Worm (Caenorhabditis elegans) whole organism, mixed stage, embryonic: ENCODE results near the gene str-3.

Source experiments
- M03D4.4 ChIP-seq: sonication (generic microtip); optimal IDR thresholded peaks from 2 replicates; lab custom pipeline; 2017; ENCODE audit warnings: mild to moderate bottlenecking, missing genetic modification characterization, missing compliant biosample characterization
- bed-3 ChIP-seq: fragments of 200-800 bp; sonication (Bioruptor generic); optimal IDR thresholded peaks from 3 replicates; lab custom pipeline; 2018; ENCODE audit warnings: mild to moderate bottlenecking, missing genetic modification characterization, moderate library complexity, missing compliant biosample characterization
- blmp-1 ChIP-seq: fragments of 150-350 bp; optimal IDR thresholded peaks from 2 replicates; lab custom pipeline; 2014; ENCODE audit warnings: missing biosample characterization, missing genetic modification characterization
- ceh-39 ChIP-seq: fragments of 150-350 bp; optimal IDR thresholded peaks from 2 replicates; lab custom pipeline; 2014; ENCODE audit warnings: missing biosample characterization, missing genetic modification characterization
- ceh-43 ChIP-seq: fragments of 200-800 bp; sonication (Bioruptor generic); optimal IDR thresholded peaks from 2 replicates; lab custom pipeline; 2018; ENCODE audit warnings: mild to moderate bottlenecking, missing genetic modification characterization, moderate library complexity, missing compliant biosample characterization
- cnd-1 ChIP-seq: fragments of 200-800 bp; sonication (Bioruptor generic); optimal IDR thresholded peaks from 2 replicates; lab custom pipeline; 2018; ENCODE audit warnings: mild to moderate bottlenecking, missing genetic modification characterization, missing compliant biosample characterization
- drap-1 ChIP-seq: fragments of 200-800 bp; sonication (Bioruptor generic); optimal IDR thresholded peaks from 3 replicates; lab custom pipeline; 2018; ENCODE audit warnings: mild to moderate bottlenecking, missing genetic modification characterization, missing compliant biosample characterization
- elt-1 ChIP-seq: sonication (generic microtip); optimal IDR thresholded peaks from 2 replicates; lab custom pipeline; 2017; ENCODE audit warnings: missing genetic modification characterization, mild to moderate bottlenecking, missing compliant biosample characterization, antibody characterized with exemption, moderate library complexity, borderline replicate concordance; ENCODE audit not compliant: insufficient read depth
- elt-3 ChIP-seq: fragments of 150-350 bp; optimal IDR thresholded peaks from 2 replicates; lab custom pipeline; 2014; ENCODE audit warnings: missing biosample characterization, missing genetic modification characterization
- flh-1 ChIP-seq: fragments of 200-800 bp; sonication (Bioruptor generic); optimal IDR thresholded peaks from 2 replicates; lab custom pipeline; 2018; ENCODE audit warnings: mild to moderate bottlenecking, missing genetic modification characterization, moderate library complexity, missing compliant biosample characterization
- ham-2 ChIP-seq: fragments of 200-800 bp; sonication (Bioruptor generic); optimal IDR thresholded peaks from 2 replicates; lab custom pipeline; 2018; ENCODE audit warnings: mild to moderate bottlenecking, missing genetic modification characterization, missing compliant biosample characterization
- hlh-1 ChIP-seq: fragments of 150-350 bp; optimal IDR thresholded peaks from 2 replicates; lab custom pipeline; 2014; ENCODE audit warnings: missing biosample characterization, missing genetic modification reagents, missing genetic modification characterization
- lin-13 ChIP-seq: fragments of 150-350 bp; optimal IDR thresholded peaks from 2 replicates; lab custom pipeline; 2014; ENCODE audit warnings: missing biosample characterization, missing genetic modification characterization
- lin-32 ChIP-seq: fragments of 200-800 bp; sonication (Bioruptor generic); optimal IDR thresholded peaks from 2 replicates; lab custom pipeline; 2018; ENCODE audit warnings: mild to moderate bottlenecking, missing genetic modification characterization, missing compliant biosample characterization
- lsy-2 ChIP-seq: fragments of 150-350 bp; optimal IDR thresholded peaks from 2 replicates; lab custom pipeline; 2014; ENCODE audit warnings: missing biosample characterization, missing genetic modification characterization
- mab-5 ChIP-seq: fragments of 150-350 bp; optimal IDR thresholded peaks from 2 replicates; lab custom pipeline; 2014; ENCODE audit warnings: missing biosample characterization, missing genetic modification characterization
- mep-1 ChIP-seq: fragments of 150-350 bp; optimal IDR thresholded peaks from 2 replicates; lab custom pipeline; 2017; ENCODE audit warnings: missing biosample characterization, missing genetic modification reagents, missing genetic modification characterization, inconsistent platforms
- mls-2 ChIP-seq: sonication (generic microtip); optimal IDR thresholded peaks from 2 replicates; lab custom pipeline; 2016; ENCODE audit warnings: mild to moderate bottlenecking, missing genetic modification characterization, moderate library complexity, missing compliant biosample characterization
- nhr-12 ChIP-seq: fragments of 150-350 bp; optimal IDR thresholded peaks from 2 replicates; lab custom pipeline; 2014; ENCODE audit warnings: missing biosample characterization, missing genetic modification characterization
- nhr-2 ChIP-seq: fragments of 150-350 bp; optimal IDR thresholded peaks from 2 replicates; lab custom pipeline; 2014; ENCODE audit warnings: missing biosample characterization, missing genetic modification characterization
- nhr-237 ChIP-seq: fragments of 150-350 bp; optimal IDR thresholded peaks from 2 replicates; lab custom pipeline; 2014; ENCODE audit warnings: missing biosample characterization, missing genetic modification characterization
- nhr-28 ChIP-seq: fragments of 150-350 bp; optimal IDR thresholded peaks from 2 replicates; lab custom pipeline; 2014; ENCODE audit warnings: missing biosample characterization, missing genetic modification characterization
- nhr-76 ChIP-seq: sonication (generic microtip); optimal IDR thresholded peaks from 2 replicates; lab custom pipeline; 2017; ENCODE audit warnings: missing biosample characterization, missing genetic modification characterization
- pha-4 ChIP-seq: fragments of 150-350 bp; optimal IDR thresholded peaks from 2 replicates; lab custom pipeline; 2018; ENCODE audit warnings: missing biosample characterization, missing genetic modification reagents, missing genetic modification characterization
- sem-2 ChIP-seq: fragments of 200-800 bp; sonication (Bioruptor generic); optimal IDR thresholded peaks from 2 replicates; lab custom pipeline; 2018; ENCODE audit warnings: mild to moderate bottlenecking, missing genetic modification characterization, missing compliant biosample characterization
- snpc-4 ChIP-seq: fragments of 150-350 bp; optimal IDR thresholded peaks from 2 replicates; lab custom pipeline; 2014; ENCODE audit warnings: missing biosample characterization, missing genetic modification characterization
- sptf-1 ChIP-seq: sonication (generic microtip); optimal IDR thresholded peaks from 2 replicates; lab custom pipeline; 2017; ENCODE audit warnings: mild to moderate bottlenecking, missing genetic modification characterization, moderate library complexity, missing compliant biosample characterization
- tbx-8 ChIP-seq: fragments of 200-800 bp; sonication (Bioruptor generic); optimal IDR thresholded peaks from 2 replicates; lab custom pipeline; 2018; ENCODE audit warnings: mild to moderate bottlenecking, missing genetic modification characterization, moderate library complexity, missing compliant biosample characterization
- unc-120 ChIP-seq: sonication (generic microtip); optimal IDR thresholded peaks from 2 replicates; lab custom pipeline; 2017; ENCODE audit warnings: missing genetic modification characterization, missing compliant biosample characterization; ENCODE audit not compliant: poor library complexity, severe bottlenecking
- unc-39 ChIP-seq: fragments of 150-350 bp; optimal IDR thresholded peaks from 2 replicates; lab custom pipeline; 2014; ENCODE audit warnings: missing biosample characterization, missing genetic modification characterization
- unc-62 ChIP-seq: fragments of 150-350 bp; optimal IDR thresholded peaks from 2 replicates; lab custom pipeline; 2014; ENCODE audit warnings: missing biosample characterization, missing genetic modification reagents, missing genetic modification characterization
- zip-8 ChIP-seq: fragments of 150-350 bp; optimal IDR thresholded peaks from 2 replicates; lab custom pipeline; 2014; ENCODE audit warnings: missing biosample characterization, missing genetic modification characterization
- ztf-11 ChIP-seq: fragments of 150-350 bp; optimal IDR thresholded peaks from 2 replicates; lab custom pipeline; 2014; ENCODE audit warnings: missing biosample characterization, missing genetic modification characterization

The str-3 gene

ce11 chrIV:11105724-11106123 lies 5.6 kb upstream of the str-3 start, which contains the start of gene srlf-24:
Gene srlf-24 (minus strand): TSS chrIV:11105824.
- TF ChIP-seq drap-1 (GFP tag; lab: Kevin White, UChicago) (no peak), pha-4 (tag; lab: Kevin White, UChicago) (no peak), blmp-1 (tag; lab: Kevin White, UChicago) (no peak), ceh-39 (no peak), ceh-43 (GFP tag; lab: Kevin White, UChicago) (no peak), cnd-1 (tag; lab: Kevin White, UChicago) (no peak), ztf-11 (tag; lab: Kevin White, UChicago) (no peak), elt-1 (no peak), nhr-237 (tag; lab: Kevin White, UChicago) (no peak), lin-32 (GFP tag; lab: Kevin White, UChicago) (no peak), sptf-1 (tag; lab: Kevin White, UChicago) (no peak), tbx-8 (GFP tag; lab: Kevin White, UChicago) (no peak), M03D4.4 (tag; lab: Kevin White, UChicago) (no peak), sem-2 (GFP tag; lab: Kevin White, UChicago) (no peak), mep-1 (no peak), mls-2 (no peak), lin-13 (no peak), mab-5 (tag; lab: Kevin White, UChicago) (no peak)

DNA sequence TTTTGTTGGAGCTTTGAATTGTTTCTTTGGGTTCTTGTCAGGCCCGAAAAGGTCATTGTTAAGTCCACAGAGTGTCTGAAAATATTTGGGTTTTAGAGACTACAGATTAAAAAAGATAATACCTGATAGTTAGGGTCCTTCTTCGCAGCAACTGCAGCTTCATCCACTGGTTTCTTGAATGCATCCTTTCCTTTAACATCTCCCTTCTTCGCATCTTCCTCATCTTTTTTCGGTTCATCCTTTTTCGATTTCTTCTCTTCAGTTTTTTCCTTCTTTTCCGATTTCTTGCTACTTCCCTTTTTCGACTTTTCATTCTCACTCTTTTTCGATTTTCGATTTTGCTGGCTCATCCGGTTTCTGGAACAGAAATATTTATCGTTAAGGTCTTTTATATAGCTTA lies 3.3 kb upstream of the str-3 start:
- TF ChIP-seq tbx-8 (GFP tag; lab: Kevin White, UChicago) (no peak), sem-2 (GFP tag; lab: Kevin White, UChicago) (no peak), cnd-1 (tag; lab: Kevin White, UChicago) (no peak)

DNA sequence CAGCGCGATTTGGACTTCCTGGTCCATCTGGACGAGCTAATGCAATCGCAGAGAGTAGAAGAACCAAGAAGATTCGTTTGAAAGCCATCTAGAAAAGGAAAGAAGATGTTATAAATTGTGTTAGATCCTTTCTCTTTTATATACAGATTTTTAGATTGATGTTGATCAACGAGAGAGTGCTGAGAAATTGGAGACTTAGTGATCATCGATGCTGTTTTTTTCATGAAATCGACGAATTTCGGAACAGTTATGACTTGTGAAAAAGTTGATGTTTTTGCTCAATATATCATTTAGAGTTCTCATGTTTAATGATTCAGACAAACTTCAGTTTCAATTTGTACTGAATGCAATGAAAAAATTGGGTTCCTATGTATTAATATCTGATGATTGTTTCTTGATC lies 2.4 kb upstream of the str-3 start, which contains the start of gene srlf-17:
TSS of gene srlf-17 (minus strand) at position 101 of the 400 bp plus-strand sequence.
- TF ChIP-seq nhr-2 (tag; lab: Kevin White, UChicago) (no peak), elt-3 (tag; lab: Kevin White, UChicago) (no peak)

- TF ChIP-seq mls-2 (no peak), nhr-76 (no peak), sptf-1 (tag; lab: Kevin White, UChicago) (no peak), sem-2 (GFP tag; lab: Kevin White, UChicago) (no peak), ceh-39 (no peak), nhr-12 (tag; lab: Kevin White, UChicago) (no peak), elt-1 (no peak), lsy-2 (tag; lab: Kevin White, UChicago) (no peak), lin-13 (no peak), unc-120 (no peak), mab-5 (tag; lab: Kevin White, UChicago) (no peak), tbx-8 (GFP tag; lab: Kevin White, UChicago) (no peak), blmp-1 (tag; lab: Kevin White, UChicago) (no peak)
- TF ChIP-seq, all 35 proteins: peak for 0
Measured at ce11 chrIV:11101383-11101782, 1.2 kb upstream of the str-3 start, which contains the start of gene srlf-18. Gene srlf-18 (minus strand): TSS chrIV:11101483.

DNA sequence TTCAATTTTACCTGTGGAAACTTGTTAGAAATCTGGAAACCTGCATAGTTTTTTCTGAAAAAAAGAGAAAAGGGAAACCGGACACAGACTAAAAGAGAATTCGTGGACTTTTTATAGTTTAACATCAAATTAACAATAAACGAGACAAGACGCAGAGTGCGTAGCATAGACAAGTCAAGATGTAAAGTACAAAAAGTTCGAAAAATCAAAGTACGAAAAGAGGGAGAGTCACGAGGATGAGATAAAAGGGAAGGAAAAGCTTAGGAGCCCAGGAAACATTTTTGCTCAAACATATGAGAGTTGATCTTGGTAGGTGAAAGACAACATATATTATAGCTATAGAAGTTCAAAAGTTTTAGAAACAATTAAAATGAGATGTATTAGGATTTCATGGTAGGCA lies 2.4 kb downstream of the str-3 start, which contains the start of gene M7.12:
TSS of gene M7.12 (minus strand) at position 188 of the 400 bp plus-strand sequence.
- no peak for TF ChIP-seq bed-3 (GFP tag; lab: Kevin White, UChicago)
- no peak for TF ChIP-seq lin-13
- no peak for TF ChIP-seq pha-4 (tag; lab: Kevin White, UChicago)
- TF ChIP-seq tbx-8 (GFP tag; lab: Kevin White, UChicago): no peak
- no peak for TF ChIP-seq ceh-43 (GFP tag; lab: Kevin White, UChicago)
- no peak for TF ChIP-seq elt-1
- TF ChIP-seq nhr-28: no peak
- TF ChIP-seq sem-2 (GFP tag; lab: Kevin White, UChicago): no peak
- no peak for TF ChIP-seq snpc-4 (tag; lab: Kevin White, UChicago)
- no peak for TF ChIP-seq zip-8
- no peak for TF ChIP-seq mep-1
- no peak for TF ChIP-seq unc-39 (tag; lab: Kevin White, UChicago)
- TF ChIP-seq unc-62 (GFP tag; lab: Kevin White, UChicago): no peak
- TF ChIP-seq ham-2 (GFP tag; lab: Kevin White, UChicago): no peak
- TF ChIP-seq hlh-1 (tag; lab: Kevin White, UChicago): no peak
- TF ChIP-seq drap-1 (GFP tag; lab: Kevin White, UChicago): no peak
- no peak for TF ChIP-seq flh-1
- TF ChIP-seq mab-5 (tag; lab: Kevin White, UChicago): no peak
- no peak for TF ChIP-seq sptf-1 (tag; lab: Kevin White, UChicago)
- no peak for TF ChIP-seq blmp-1 (tag; lab: Kevin White, UChicago)
